ENCODE assay signal across 4 worm cellular contexts in genomic region chrII:8457438-8457837, ce11.
TF ChIP-seq lines count a peak whose summit lies in the region.

zyg-9 (plus strand) TSS chrII:8457818.

TF ChIP-seq in whole organism, L1 larva, 84 proteins besides CTCF, POLR2A, EP300 and RAD21 (continued from another document and continues in another):
- TF ChIP-seq C04F5.9 (tag; optimal IDR thresholded peaks at IDR 0.05; lab: Kevin White, UChicago) = no peak
- TF ChIP-seq blmp-1 (tag; optimal IDR thresholded peaks at IDR 0.05; lab: Kevin White, UChicago) = peak; percentile 1
- TF ChIP-seq unc-62 (GFP tag; optimal IDR thresholded peaks at IDR 0.05; lab: Kevin White, UChicago) = no peak
- TF ChIP-seq nhr-12 (tag; optimal IDR thresholded peaks at IDR 0.05; lab: Kevin White, UChicago) = no peak
- no peak for TF ChIP-seq sup-37 (GFP tag; optimal IDR thresholded peaks at IDR 0.05; lab: Kevin White, UChicago)
- TF ChIP-seq ceh-82 (tag; optimal IDR thresholded peaks at IDR 0.05; lab: Kevin White, UChicago) = peak in 1 of 3 experiments; percentile 32
- no peak for TF ChIP-seq egl-27 (tag; optimal IDR thresholded peaks at IDR 0.05; lab: Kevin White, UChicago)
- TF ChIP-seq ces-1 (GFP tag; optimal IDR thresholded peaks at IDR 0.05; lab: Kevin White, UChicago) = no peak
- no peak for TF ChIP-seq pag-3 (tag; optimal IDR thresholded peaks at IDR 0.05; lab: Kevin White, UChicago; ENCODE audit: borderline replicate concordance, insufficient read depth)
- TF ChIP-seq sptf-1 (tag; optimal IDR thresholded peaks at IDR 0.05; lab: Kevin White, UChicago) = no peak
- peak; percentile 2 for TF ChIP-seq nhr-47 (tag; optimal IDR thresholded peaks at IDR 0.05; lab: Kevin White, UChicago)
- no peak for TF ChIP-seq hlh-4 (tag; optimal IDR thresholded peaks at IDR 0.05; lab: Kevin White, UChicago)
- TF ChIP-seq fkh-4 (tag; optimal IDR thresholded peaks at IDR 0.05; lab: Kevin White, UChicago; ENCODE audit: borderline replicate concordance) = no peak
- TF ChIP-seq ceh-88 (GFP tag; IDR thresholded peaks at IDR 0.05; lab: Robert Waterston, UW) = no peak
- TF ChIP-seq aha-1 (tag; optimal IDR thresholded peaks at IDR 0.05; lab: Kevin White, UChicago) = no peak
- no peak for TF ChIP-seq pax-3 (tag; optimal IDR thresholded peaks at IDR 0.05; lab: Kevin White, UChicago)
- TF ChIP-seq xbp-1 (tag; optimal IDR thresholded peaks at IDR 0.05; lab: Kevin White, UChicago) = no peak
- TF ChIP-seq dpl-1 (GFP tag; optimal IDR thresholded peaks at IDR 0.05; lab: Kevin White, UChicago) = no peak
- no peak for TF ChIP-seq unc-98 (GFP tag; IDR thresholded peaks at IDR 0.05; lab: Robert Waterston, UW)
- TF ChIP-seq efl-1 (optimal IDR thresholded peaks at IDR 0.05; lab: Kevin White, UChicago) = no peak
- TF ChIP-seq efl-1 (GFP tag; optimal IDR thresholded peaks at IDR 0.05 in 1 of 2; lab: Kevin White, UChicago) = peak; percentile 19 to 57
- TF ChIP-seq C34B4.2 (tag; optimal IDR thresholded peaks at IDR 0.05; lab: Kevin White, UChicago) = no peak
- no peak for TF ChIP-seq fos-1 (tag; optimal IDR thresholded peaks at IDR 0.05; lab: Kevin White, UChicago)
- TF ChIP-seq skn-1 (tag; optimal IDR thresholded peaks at IDR 0.05; lab: Kevin White, UChicago) = peak; percentile 50
- no peak for TF ChIP-seq nhr-90 (tag; optimal IDR thresholded peaks at IDR 0.05; lab: Kevin White, UChicago; ENCODE audit: poor library complexity)
- no peak for TF ChIP-seq nhr-84 (tag; optimal IDR thresholded peaks at IDR 0.05; lab: Kevin White, UChicago)
- TF ChIP-seq nhr-85 (tag; lab: Kevin White, UChicago) = peak; percentile 48
- no peak for TF ChIP-seq Y116A8C.19 (tag; optimal IDR thresholded peaks at IDR 0.05; lab: Kevin White, UChicago; ENCODE audit: borderline replicate concordance)
- TF ChIP-seq lin-14 (GFP tag; optimal IDR thresholded peaks at IDR 0.05; lab: Kevin White, UChicago) = peak; percentile 55
- no peak for TF ChIP-seq elt-2 (tag; optimal IDR thresholded peaks at IDR 0.05; lab: Kevin White, UChicago)
- no peak for TF ChIP-seq nhr-11 (tag; optimal IDR thresholded peaks at IDR 0.05; lab: Kevin White, UChicago)
- TF ChIP-seq lsy-2 (tag; optimal IDR thresholded peaks at IDR 0.05; lab: Kevin White, UChicago) = peak in 1 of 2 experiments; percentile 33
- TF ChIP-seq zag-1 (tag; optimal IDR thresholded peaks at IDR 0.05; lab: Kevin White, UChicago) = no peak
- no peak for TF ChIP-seq irx-1 (tag; optimal IDR thresholded peaks at IDR 0.05; lab: Kevin White, UChicago)

TF ChIP-seq in whole organism, L2 larva, 48 proteins besides CTCF, POLR2A, EP300 and RAD21 (continued from another document):
- no peak for TF ChIP-seq nhr-77 (tag; optimal IDR thresholded peaks at IDR 0.05; lab: Kevin White, UChicago)
- TF ChIP-seq aly-2 (tag; optimal IDR thresholded peaks at IDR 0.05; lab: Kevin White, UChicago) = no peak

TF ChIP-seq in whole organism, L4 larva, 104 proteins besides CTCF, POLR2A, EP300 and RAD21 (continued from another document):
- no peak for TF ChIP-seq ztf-11 (tag; optimal IDR thresholded peaks at IDR 0.05; lab: Kevin White, UChicago)
- no peak for TF ChIP-seq lim-7 (GFP tag; IDR thresholded peaks at IDR 0.05; lab: Robert Waterston, UW)
- TF ChIP-seq rbr-2 (tag; optimal IDR thresholded peaks at IDR 0.05; lab: Kevin White, UChicago) = no peak
- TF ChIP-seq ctbp-1 (GFP tag; IDR thresholded peaks at IDR 0.05; lab: Robert Waterston, UW) = no peak
- no peak for TF ChIP-seq nhr-77 (tag; optimal IDR thresholded peaks at IDR 0.05; lab: Kevin White, UChicago)
- TF ChIP-seq R02D3.7 (tag; optimal IDR thresholded peaks at IDR 0.05; lab: Kevin White, UChicago) = no peak
- TF ChIP-seq lin-38 (GFP tag; IDR thresholded peaks at IDR 0.05; lab: Robert Waterston, UW) = no peak
- TF ChIP-seq Y105C5A.15 (GFP tag; IDR thresholded peaks at IDR 0.05; lab: Robert Waterston, UW) = no peak
- TF ChIP-seq sdz-12 (GFP tag; optimal IDR thresholded peaks at IDR 0.05; lab: Kevin White, UChicago) = no peak
- peak; percentile 83 for TF ChIP-seq hlh-30 (tag; optimal IDR thresholded peaks at IDR 0.05; lab: Kevin White, UChicago; ENCODE audit: insufficient read depth)
- TF ChIP-seq daf-8 (GFP tag; IDR thresholded peaks at IDR 0.05; lab: Robert Waterston, UW) = no peak
- no peak for TF ChIP-seq zfp-3 (GFP tag; conservative IDR thresholded peaks at IDR 0.05; lab: Robert Waterston, UW)
- TF ChIP-seq nhr-102 (tag; optimal IDR thresholded peaks at IDR 0.05; lab: Kevin White, UChicago) = no peak
- peak; percentile 7 for TF ChIP-seq dve-1 (tag; optimal IDR thresholded peaks at IDR 0.05; lab: Kevin White, UChicago; ENCODE audit: insufficient read depth)
- no peak for TF ChIP-seq ces-1 (GFP tag; optimal IDR thresholded peaks at IDR 0.05; lab: Kevin White, UChicago)
- TF ChIP-seq zag-1 (tag; optimal IDR thresholded peaks at IDR 0.05; lab: Kevin White, UChicago) = no peak
- TF ChIP-seq dmd-9 (GFP tag; IDR thresholded peaks at IDR 0.05; lab: Robert Waterston, UW) = no peak
- TF ChIP-seq T26A8.4 (GFP tag; IDR thresholded peaks at IDR 0.05; lab: Robert Waterston, UW) = no peak
- no peak for TF ChIP-seq php-3 (GFP tag; IDR thresholded peaks at IDR 0.05; lab: Robert Waterston, UW)
- TF ChIP-seq ZK546.5 (tag; optimal IDR thresholded peaks at IDR 0.05; lab: Kevin White, UChicago) = no peak
- TF ChIP-seq arid-1 (GFP tag; conservative IDR thresholded peaks at IDR 0.05; lab: Robert Waterston, UW) = no peak
- TF ChIP-seq mep-1 (tag; optimal IDR thresholded peaks at IDR 0.05; lab: Kevin White, UChicago) = peak; percentile 10
- TF ChIP-seq hif-1 (tag; optimal IDR thresholded peaks at IDR 0.05; lab: Kevin White, UChicago) = peak in 1 of 2 experiments; percentile 22
- peak; percentile 24 for TF ChIP-seq hlh-11 (tag; optimal IDR thresholded peaks at IDR 0.05; lab: Kevin White, UChicago)
- peak in 1 of 2 experiments; percentile 60 for TF ChIP-seq lsy-2 (tag; optimal IDR thresholded peaks at IDR 0.05; lab: Kevin White, UChicago)
- TF ChIP-seq lin-15B (tag; optimal IDR thresholded peaks at IDR 0.05; lab: Kevin White, UChicago) = no peak
- no peak for TF ChIP-seq vab-7 (GFP tag; IDR thresholded peaks at IDR 0.05; lab: Robert Waterston, UW)
- TF ChIP-seq lin-1 (GFP tag; IDR thresholded peaks at IDR 0.05; lab: Robert Waterston, UW) = no peak
- TF ChIP-seq nhr-42 (GFP tag; IDR thresholded peaks at IDR 0.05; lab: Robert Waterston, UW) = no peak
- TF ChIP-seq nhr-28 (tag; optimal IDR thresholded peaks at IDR 0.05; lab: Kevin White, UChicago) = no peak
- no peak for TF ChIP-seq dmd-8 (GFP tag; IDR thresholded peaks at IDR 0.05; lab: Robert Waterston, UW)
- peak; percentile 64 for TF ChIP-seq aha-1 (tag; lab: Kevin White, UChicago)
- no peak for TF ChIP-seq mxl-2 (GFP tag; conservative IDR thresholded peaks at IDR 0.05; lab: Robert Waterston, UW)
- TF ChIP-seq fos-1 (tag; optimal IDR thresholded peaks at IDR 0.05; lab: Kevin White, UChicago) = no peak
- no peak for TF ChIP-seq skn-1 (tag; optimal IDR thresholded peaks at IDR 0.05; lab: Kevin White, UChicago)
- TF ChIP-seq madf-5 (GFP tag; IDR thresholded peaks at IDR 0.05; lab: Robert Waterston, UW) = no peak
- TF ChIP-seq ztf-7 (tag; optimal IDR thresholded peaks at IDR 0.05; lab: Kevin White, UChicago) = no peak

TF ChIP-seq in whole organism, young adult, 124 proteins besides CTCF, POLR2A, EP300 and RAD21 (continued from another document):
- no peak for TF ChIP-seq unc-130 (GFP tag; optimal IDR thresholded peaks at IDR 0.05; lab: Kevin White, UChicago)
- no peak for TF ChIP-seq lag-1 (GFP tag; IDR thresholded peaks at IDR 0.05; lab: Robert Waterston, UW)
- no peak for TF ChIP-seq let-607 (tag; optimal IDR thresholded peaks at IDR 0.05; lab: Kevin White, UChicago)
- no peak for TF ChIP-seq hsf-1 (GFP tag; IDR thresholded peaks at IDR 0.05; lab: Robert Waterston, UW)
- TF ChIP-seq ztf-22 (GFP tag; optimal IDR thresholded peaks at IDR 0.05; lab: Kevin White, UChicago) = no peak
- no peak for TF ChIP-seq mel-28 (tag; optimal IDR thresholded peaks at IDR 0.05; lab: Kevin White, UChicago; ENCODE audit: borderline replicate concordance)
- no peak for TF ChIP-seq Y95B8A.8 (GFP tag; IDR thresholded peaks at IDR 0.05; lab: Robert Waterston, UW)
- TF ChIP-seq lin-35 (GFP tag; optimal IDR thresholded peaks at IDR 0.05; lab: Kevin White, UChicago) = peak in 1 of 3 experiments; percentile 53
- no peak for TF ChIP-seq lin-40 (tag; optimal IDR thresholded peaks at IDR 0.05; lab: Kevin White, UChicago)
- TF ChIP-seq ceh-91 (GFP tag; IDR thresholded peaks at IDR 0.05; lab: Robert Waterston, UW) = no peak
- no peak for TF ChIP-seq Y53G8AR.9 (GFP tag; conservative IDR thresholded peaks at IDR 0.05; lab: Robert Waterston, UW)
- TF ChIP-seq aptf-2 (GFP tag; conservative IDR thresholded peaks at IDR 0.05; lab: Robert Waterston, UW) = no peak
- no peak for TF ChIP-seq atf-7 (tag; optimal IDR thresholded peaks at IDR 0.05; lab: Kevin White, UChicago)
- no peak for TF ChIP-seq F57C9.4 (tag; optimal IDR thresholded peaks at IDR 0.05; lab: Kevin White, UChicago)
- no peak for TF ChIP-seq nhr-27 (tag; optimal IDR thresholded peaks at IDR 0.05; lab: Kevin White, UChicago)
- no peak for TF ChIP-seq chd-7 (tag; optimal IDR thresholded peaks at IDR 0.05; lab: Kevin White, UChicago)
- TF ChIP-seq madf-10 (tag; optimal IDR thresholded peaks at IDR 0.05; lab: Kevin White, UChicago) = no peak
